Fruit fly (Drosophila melanogaster) whole organism, adult: ENCODE measurements around the gene CG5194.

Source experiments
- CG11617 ChIP-seq: fragments of 200-800 bp; sonication (Bioruptor generic); optimal IDR thresholded peaks from 2 replicates; lab custom pipeline; 2017; ENCODE audit warnings: mild to moderate bottlenecking, missing biosample characterization, missing genetic modification reagents, missing genetic modification characterization
- CG12768 ChIP-seq: fragments of 200-800 bp; sonication (Bioruptor generic); optimal IDR thresholded peaks from 2 replicates; lab custom pipeline; 2017; ENCODE audit warnings: missing biosample characterization, missing genetic modification characterization, mild to moderate bottlenecking, moderate library complexity, missing genetic modification reagents
- CG14711 ChIP-seq: fragments of 200-800 bp; sonication (Bioruptor generic); optimal IDR thresholded peaks from 2 replicates; lab custom pipeline; 2018; ENCODE audit warnings: missing biosample characterization, mild to moderate bottlenecking, missing genetic modification characterization, moderate library complexity
- CG1620 ChIP-seq: fragments of 200-800 bp; sonication (Bioruptor generic); optimal IDR thresholded peaks from 2 replicates; lab custom pipeline; 2016; ENCODE audit warnings: missing biosample characterization, missing genetic modification characterization
- CG33017 ChIP-seq: fragments of 200-800 bp; sonication (Bioruptor generic); optimal IDR thresholded peaks from 2 replicates; lab custom pipeline; 2018; ENCODE audit warnings: missing biosample characterization, mild to moderate bottlenecking, missing genetic modification characterization, moderate library complexity
- CG5204 ChIP-seq: fragments of 200-800 bp; sonication (Bioruptor generic); optimal IDR thresholded peaks from 2 replicates; lab custom pipeline; 2016; ENCODE audit warnings: missing biosample characterization, missing genetic modification characterization
- CG7045 ChIP-seq: fragments of 200-800 bp; sonication (Bioruptor generic); optimal IDR thresholded peaks from 2 replicates; lab custom pipeline; 2017; ENCODE audit warnings: missing biosample characterization, mild to moderate bottlenecking, missing genetic modification characterization
- CG7101 ChIP-seq: fragments of 200-800 bp; sonication (Bioruptor generic); optimal IDR thresholded peaks from 2 replicates; lab custom pipeline; 2018; ENCODE audit warnings: missing biosample characterization, mild to moderate bottlenecking, missing genetic modification characterization, moderate library complexity
- Clk ChIP-seq: fragments of 200-800 bp; sonication (Bioruptor generic); optimal IDR thresholded peaks from 2 replicates; lab custom pipeline; 2017; ENCODE audit warnings: missing biosample characterization, missing genetic modification characterization
- Crg-1 ChIP-seq: fragments of 200-800 bp; sonication (Bioruptor generic); optimal IDR thresholded peaks from 2 replicates; lab custom pipeline; 2016; ENCODE audit warnings: missing biosample characterization, missing genetic modification characterization
- Hr96 ChIP-seq: fragments of 200-800 bp; sonication (Bioruptor generic); optimal IDR thresholded peaks from 2 replicates; lab custom pipeline; 2016; ENCODE audit warnings: missing biosample characterization, missing genetic modification characterization
- Mnt ChIP-seq: fragments of 200-800 bp; sonication (Bioruptor generic); optimal IDR thresholded peaks from 2 replicates; lab custom pipeline; 2016; ENCODE audit warnings: missing biosample characterization, mild to moderate bottlenecking, missing genetic modification characterization
- bab1 ChIP-seq: fragments of 200-800 bp; sonication (Bioruptor generic); optimal IDR thresholded peaks from 3 replicates; lab custom pipeline; 2019; ENCODE audit warnings: missing biosample characterization, mild to moderate bottlenecking, missing genetic modification characterization, moderate library complexity
- cic ChIP-seq: fragments of 200-800 bp; sonication (Bioruptor generic); optimal IDR thresholded peaks from 2 replicates; lab custom pipeline; 2017; ENCODE audit warnings: missing biosample characterization, mild to moderate bottlenecking, missing genetic modification characterization, moderate library complexity
- cnc ChIP-seq, 2 experiments: fragments of >200 bp; optimal IDR thresholded peaks; 2 replicates each; lab custom pipeline; 2017
- kay ChIP-seq: fragments of 200-800 bp; sonication (Bioruptor generic); peaks from one replicate; lab custom pipeline; 2016; ENCODE audit warnings: missing biosample characterization, missing genetic modification characterization, borderline replicate concordance
- ovo ChIP-seq: fragments of 200-800 bp; sonication (Bioruptor generic); optimal IDR thresholded peaks from 2 replicates; lab custom pipeline; 2016; ENCODE audit warnings: missing biosample characterization, missing genetic modification characterization
- pad ChIP-seq: fragments of 200-800 bp; sonication (Bioruptor generic); optimal IDR thresholded peaks from 3 replicates; lab custom pipeline; 2017; ENCODE audit warnings: missing biosample characterization, missing genetic modification characterization, mild to moderate bottlenecking, moderate library complexity, missing genetic modification reagents
- tj ChIP-seq: fragments of 200-800 bp; sonication (Bioruptor generic); optimal IDR thresholded peaks from 3 replicates; lab custom pipeline; 2017; ENCODE audit warnings: missing biosample characterization, mild to moderate bottlenecking, missing genetic modification characterization, moderate library complexity
- toe ChIP-seq: fragments of 200-800 bp; sonication (Bioruptor generic); optimal IDR thresholded peaks from 2 replicates; lab custom pipeline; 2016; ENCODE audit warnings: missing biosample characterization, missing genetic modification characterization

The CG5194 gene

dm6 chr3L:8985132-8985847 is 24.3 kb downstream of the CG5194 start:
- TF ChIP-seq toe (GFP tag; lab: Kevin White, UChicago) = no peak
- TF ChIP-seq CG14711 (tag; lab: Kevin White, UChicago) = peak; percentile 89
- TF ChIP-seq tj = peak; percentile 25
- TF ChIP-seq ovo (GFP tag; lab: Kevin White, UChicago) = no peak
- no peak for TF ChIP-seq cnc (optimal IDR thresholded peaks at IDR 0.05; lab: Kevin White, UChicago)
- TF ChIP-seq CG7101 (tag; lab: Kevin White, UChicago) = no peak
- peak; percentile 8 for TF ChIP-seq Hr96 (GFP tag; lab: Kevin White, UChicago)
- peak; percentile 41 for TF ChIP-seq CG12768 (GFP tag; lab: Kevin White, UChicago)
- no peak for TF ChIP-seq CG1620 (GFP tag; lab: Kevin White, UChicago)
- TF ChIP-seq pad = no peak
- no peak for TF ChIP-seq CG5204 (GFP tag; lab: Kevin White, UChicago)
- no peak for TF ChIP-seq Clk (GFP tag; lab: Kevin White, UChicago)
- peak; percentile 58 for TF ChIP-seq CG33017
- peak; percentile 37 for TF ChIP-seq Mnt
- no peak for TF ChIP-seq bab1 (GFP tag; lab: Kevin White, UChicago)
- peak; percentile 19 for TF ChIP-seq Crg-1 (GFP tag; lab: Kevin White, UChicago)
- TF ChIP-seq kay = peak; percentile 7
- peak; percentile 60 for TF ChIP-seq CG7045 (GFP tag; lab: Kevin White, UChicago)
- peak; percentile 28 for TF ChIP-seq CG11617 (GFP tag; lab: Kevin White, UChicago)
- peak; percentile 79 for TF ChIP-seq cic (GFP tag; lab: Kevin White, UChicago)

DNA sequence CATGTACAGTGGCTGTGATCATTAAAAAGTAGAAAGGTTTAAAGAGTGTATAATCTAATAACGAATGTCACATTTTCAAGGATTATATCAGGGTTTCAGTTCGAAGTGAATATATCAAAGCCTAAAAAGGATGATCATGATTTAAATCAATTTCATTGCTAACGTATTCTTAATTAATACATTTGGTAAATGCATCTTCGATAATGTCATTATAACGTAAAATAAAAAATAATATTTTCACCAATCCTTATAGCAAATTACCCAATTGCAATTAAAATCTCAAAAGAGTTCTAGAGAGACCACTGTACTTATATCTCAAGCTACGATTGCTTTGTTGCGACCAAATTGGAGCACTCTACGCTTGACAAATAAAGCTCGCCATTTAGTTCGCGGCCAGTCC is 27.6 kb downstream of the CG5194 start:
- TF ChIP-seq kay (no peak), CG7045 (GFP tag; lab: Kevin White, UChicago) (no peak), Crg-1 (GFP tag; lab: Kevin White, UChicago) (no peak), pad (no peak), CG14711 (tag; lab: Kevin White, UChicago) (no peak), Hr96 (GFP tag; lab: Kevin White, UChicago) (no peak), CG33017 (no peak), ovo (GFP tag; lab: Kevin White, UChicago) (no peak), Mnt (no peak), CG5204 (GFP tag; lab: Kevin White, UChicago) (no peak), cic (GFP tag; lab: Kevin White, UChicago) (no peak), Clk (GFP tag; lab: Kevin White, UChicago) (no peak), tj (no peak)

dm6 chr3L:8981495-8981894 is 28.1 kb downstream of the CG5194 start, which contains the start of gene CG13314:
CG13314 (plus strand) TSS chr3L:8981795.
- TF ChIP-seq cnc (optimal IDR thresholded peaks at IDR 0.05; lab: Kevin White, UChicago) = no peak
- TF ChIP-seq CG11617 (GFP tag; lab: Kevin White, UChicago) = no peak
- TF ChIP-seq ovo (GFP tag; lab: Kevin White, UChicago) = no peak
- no peak for TF ChIP-seq CG5204 (GFP tag; lab: Kevin White, UChicago)
- no peak for TF ChIP-seq CG1620 (GFP tag; lab: Kevin White, UChicago)
- TF ChIP-seq CG14711 (tag; lab: Kevin White, UChicago) = no peak
- TF ChIP-seq toe (GFP tag; lab: Kevin White, UChicago) = no peak
- no peak for TF ChIP-seq Clk (GFP tag; lab: Kevin White, UChicago)
- no peak for TF ChIP-seq Hr96 (GFP tag; lab: Kevin White, UChicago)
- no peak for TF ChIP-seq Crg-1 (GFP tag; lab: Kevin White, UChicago)
- no peak for TF ChIP-seq CG12768 (GFP tag; lab: Kevin White, UChicago)
- no peak for TF ChIP-seq kay
- no peak for TF ChIP-seq bab1 (GFP tag; lab: Kevin White, UChicago)
- no peak for TF ChIP-seq CG33017
- no peak for TF ChIP-seq Mnt
- no peak for TF ChIP-seq CG7101 (tag; lab: Kevin White, UChicago)

DNA sequence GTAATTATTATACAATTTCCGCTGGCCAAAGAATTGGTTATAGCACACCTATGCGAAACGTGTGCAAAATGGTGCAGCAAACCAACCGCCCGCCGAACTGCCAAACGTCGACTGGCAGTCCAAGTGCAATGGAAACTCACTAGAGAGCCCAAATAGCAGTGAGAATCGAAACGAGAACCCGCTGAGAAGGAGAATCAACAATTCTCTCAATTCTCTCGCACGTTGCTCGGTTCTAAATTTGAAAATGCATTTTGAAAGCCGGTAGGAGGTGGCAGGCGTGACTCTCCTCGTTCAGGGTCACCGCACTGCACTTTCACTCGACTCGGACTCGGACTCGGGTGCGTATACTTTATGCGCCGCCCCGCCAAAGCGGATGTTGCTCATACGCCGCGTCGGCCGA is 29.9 kb downstream of the CG5194 start, which contains the start of gene CG5644:
TSS of gene CG5644 (minus strand) at position 101 of the 400 bp plus-strand sequence.
- TF ChIP-seq toe (GFP tag; lab: Kevin White, UChicago) = no peak
- TF ChIP-seq tj = peak; percentile 0

DNA sequence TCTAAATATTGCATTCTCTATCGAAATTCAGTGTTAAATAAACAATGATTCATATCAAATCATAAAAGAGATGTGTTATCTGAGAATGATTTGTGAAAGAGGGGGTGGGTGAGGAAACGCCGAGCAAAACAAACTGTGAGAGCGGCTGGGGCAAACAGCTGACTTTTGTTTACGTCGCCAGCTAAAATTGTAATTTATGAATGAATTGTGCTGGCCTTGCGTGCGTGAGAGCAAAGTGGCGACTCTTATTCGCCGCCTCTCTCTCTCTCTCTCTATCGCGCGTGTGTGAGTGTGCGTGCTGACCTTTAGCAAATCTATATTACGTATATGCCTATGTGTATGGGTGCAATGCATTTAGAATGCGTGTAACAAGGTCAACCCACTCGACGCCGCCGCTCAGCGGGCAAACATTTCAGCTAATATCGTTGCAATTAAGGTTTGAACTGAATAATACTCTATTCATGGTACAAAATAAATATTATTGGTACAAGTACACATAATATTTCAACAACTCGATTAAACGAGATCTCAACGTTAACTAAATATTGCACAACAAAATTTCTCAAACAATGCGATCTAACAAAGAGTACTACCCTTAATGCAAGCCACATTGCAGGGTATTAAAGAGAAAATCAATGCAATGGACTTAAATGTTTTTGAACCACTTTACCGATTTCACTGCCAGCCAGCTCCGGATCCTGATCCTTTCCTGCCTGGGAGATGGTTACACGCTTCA is 30.8 kb downstream of the CG5194 start:
- TF ChIP-seq CG12768 (GFP tag; lab: Kevin White, UChicago) (peak; percentile 31), CG33017 (peak; percentile 83), Mnt (peak; percentile 6), Clk (GFP tag; lab: Kevin White, UChicago) (no peak), CG11617 (GFP tag; lab: Kevin White, UChicago) (peak; percentile 36), Hr96 (GFP tag; lab: Kevin White, UChicago) (no peak), Crg-1 (GFP tag; lab: Kevin White, UChicago) (peak; percentile 20), cic (GFP tag; lab: Kevin White, UChicago) (peak; percentile 98), ovo (GFP tag; lab: Kevin White, UChicago) (no peak), tj (peak; percentile 21), CG14711 (tag; lab: Kevin White, UChicago) (peak; percentile 51), CG7101 (tag; lab: Kevin White, UChicago) (peak; percentile 66), bab1 (GFP tag; lab: Kevin White, UChicago) (peak; percentile 38), CG7045 (GFP tag; lab: Kevin White, UChicago) (peak; percentile 53)
